Fruit fly (Drosophila melanogaster) whole organism, embryonic: Measurements from ENCODE around the gene CG12194.

Experiments used
- Atf-2 ChIP-seq: fragments of 200-800 bp; sonication (Bioruptor generic); optimal IDR thresholded peaks from 2 replicates; lab custom pipeline; 2016; ENCODE audit warnings: missing biosample characterization, missing genetic modification characterization
- Atf6 ChIP-seq: fragments of 200-800 bp; sonication (Bioruptor generic); IDR thresholded peaks from 2 replicates; pipeline ENCODE4 v1.3.6; 2022; ENCODE audit warnings: missing biosample characterization, missing genetic modification characterization
- B-H1 ChIP-seq: fragments of 200-800 bp; sonication (Bioruptor generic); IDR thresholded peaks from 3 replicates; pipeline ENCODE4 v1.3.6; 2022; ENCODE audit warnings: missing biosample characterization, missing genetic modification characterization
- Blimp-1 ChIP-seq: fragments of 200-800 bp; sonication (Bioruptor generic); optimal IDR thresholded peaks from 3 replicates; lab custom pipeline; 2018; ENCODE audit warnings: missing biosample characterization, missing genetic modification characterization, mild to moderate bottlenecking, moderate library complexity, missing genetic modification reagents
- CG10274 ChIP-seq: fragments of 200-800 bp; sonication (Bioruptor generic); optimal IDR thresholded peaks from 3 replicates; lab custom pipeline; 2017; ENCODE audit warnings: missing biosample characterization, mild to moderate bottlenecking, missing genetic modification characterization
- CG11456 ChIP-seq: fragments of 200-800 bp; sonication (Bioruptor generic); IDR thresholded peaks from 3 replicates; pipeline ENCODE4 v1.3.6; 2022; ENCODE audit warnings: missing biosample characterization, missing genetic modification characterization
- CG11560 ChIP-seq: fragments of 200-800 bp; sonication (Bioruptor generic); IDR thresholded peaks from 3 replicates; pipeline ENCODE4 v1.3.6; 2022; ENCODE audit warnings: missing biosample characterization, missing genetic modification characterization
- CG12104 ChIP-seq: fragments of 200-800 bp; sonication (Bioruptor generic); optimal IDR thresholded peaks from 3 replicates; lab custom pipeline; 2016; ENCODE audit warnings: missing biosample characterization, missing genetic modification characterization
- CG13775 ChIP-seq: fragments of 200-800 bp; sonication (Bioruptor generic); optimal IDR thresholded peaks from 3 replicates; lab custom pipeline; 2017; ENCODE audit warnings: missing biosample characterization, mild to moderate bottlenecking, missing genetic modification characterization
- CG17385 ChIP-seq: fragments of 200-800 bp; sonication (Bioruptor generic); optimal IDR thresholded peaks from 3 replicates; lab custom pipeline; 2018; ENCODE audit warnings: missing biosample characterization, mild to moderate bottlenecking, missing genetic modification characterization
- CG2199 ChIP-seq: fragments of 200-800 bp; sonication (Bioruptor generic); IDR thresholded peaks from 3 replicates; pipeline ENCODE4 v1.3.6; 2022; ENCODE audit warnings: missing biosample characterization, missing genetic modification characterization
- CG32772 ChIP-seq: fragments of 200-800 bp; sonication (Bioruptor generic); IDR thresholded peaks from 2 replicates; pipeline ENCODE4 v1.3.6; 2022; ENCODE audit warnings: missing biosample characterization, missing genetic modification characterization
- CG4617 ChIP-seq: fragments of 200-800 bp; sonication (Bioruptor generic); optimal IDR thresholded peaks from 3 replicates; lab custom pipeline; 2016; ENCODE audit warnings: missing biosample characterization, missing genetic modification characterization, borderline replicate concordance
- CG5180 ChIP-seq: fragments of 200-800 bp; sonication (Bioruptor generic); optimal IDR thresholded peaks from 3 replicates; lab custom pipeline; 2017; ENCODE audit warnings: missing biosample characterization, missing genetic modification characterization, mild to moderate bottlenecking, moderate library complexity, missing genetic modification reagents
- CTCF ChIP-seq: fragments of 200-800 bp; sonication (Bioruptor generic); optimal IDR thresholded peaks from 2 replicates; lab custom pipeline; 2017; ENCODE audit warnings: missing biosample characterization, mild to moderate bottlenecking, missing genetic modification characterization, moderate library complexity
- Chrac-16 ChIP-seq: fragments of 200-800 bp; sonication (Bioruptor generic); optimal IDR thresholded peaks from 3 replicates; lab custom pipeline; 2016; ENCODE audit warnings: missing biosample characterization, missing genetic modification characterization
- Dbx ChIP-seq: fragments of 200-800 bp; sonication (Bioruptor generic); IDR thresholded peaks from 3 replicates; pipeline ENCODE4 v1.3.6; 2022; ENCODE audit warnings: missing biosample characterization, missing genetic modification characterization
- E2f1 ChIP-seq: fragments of 200-800 bp; sonication (Bioruptor generic); IDR thresholded peaks from 2 replicates; pipeline ENCODE4 v1.3.6; 2022; ENCODE audit warnings: missing biosample characterization, missing genetic modification characterization
- Fer3 ChIP-seq: fragments of 200-800 bp; sonication (Bioruptor generic); optimal IDR thresholded peaks from 2 replicates; lab custom pipeline; 2018; ENCODE audit warnings: missing biosample characterization, mild to moderate bottlenecking, missing genetic modification characterization, moderate library complexity
- GATAe ChIP-seq: fragments of 200-800 bp; sonication (Bioruptor generic); conservative IDR thresholded peaks from 2 replicates; pipeline ENCODE4 v1.3.6; 2022; ENCODE audit warnings: missing biosample characterization, missing genetic modification characterization
- HLH54F ChIP-seq: fragments of 200-800 bp; sonication (Bioruptor generic); optimal IDR thresholded peaks from 3 replicates; lab custom pipeline; 2016; ENCODE audit warnings: missing biosample characterization, missing genetic modification characterization
- Lhr ChIP-seq: fragments of 200-800 bp; sonication (Bioruptor generic); optimal IDR thresholded peaks from 3 replicates; lab custom pipeline; 2017; ENCODE audit warnings: mild to moderate bottlenecking, missing biosample characterization, missing genetic modification reagents, missing genetic modification characterization
- Mad ChIP-seq: fragments of 200-800 bp; sonication (Bioruptor generic); optimal IDR thresholded peaks from 2 replicates; lab custom pipeline; 2016; ENCODE audit warnings: missing biosample characterization, missing genetic modification characterization
- Mrtf ChIP-seq: fragments of 200-800 bp; sonication (Bioruptor generic); IDR thresholded peaks from 3 replicates; pipeline ENCODE4 v1.3.6; 2022; ENCODE audit warnings: missing biosample characterization, missing genetic modification characterization
- Myb ChIP-seq: fragments of 200-800 bp; sonication (Bioruptor generic); optimal IDR thresholded peaks from 2 replicates; lab custom pipeline; 2016; ENCODE audit warnings: missing biosample characterization, missing genetic modification characterization
- Side ChIP-seq: fragments of 200-800 bp; sonication (Bioruptor generic); optimal IDR thresholded peaks from 2 replicates; lab custom pipeline; 2016; ENCODE audit warnings: missing biosample characterization, missing genetic modification characterization
- Xrp1 ChIP-seq: fragments of 200-800 bp; sonication (Bioruptor generic); IDR thresholded peaks from 2 replicates; pipeline ENCODE4 v1.3.6; 2022; ENCODE audit warnings: missing biosample characterization, missing genetic modification characterization
- YL-1 ChIP-seq: fragments of 200-800 bp; sonication (Bioruptor generic); optimal IDR thresholded peaks from 3 replicates; lab custom pipeline; 2017; ENCODE audit warnings: missing biosample characterization, mild to moderate bottlenecking, missing genetic modification characterization
- ase ChIP-seq: fragments of 200-800 bp; sonication (Bioruptor generic); IDR thresholded peaks from 3 replicates; pipeline ENCODE4 v1.3.6; 2022; ENCODE audit warnings: missing biosample characterization, missing genetic modification characterization
- ash1 ChIP-seq: fragments of 200-800 bp; sonication (Bioruptor generic); optimal IDR thresholded peaks from 2 replicates; lab custom pipeline; 2018; ENCODE audit warnings: missing biosample characterization, mild to moderate bottlenecking, missing genetic modification characterization
- bab2 ChIP-seq: fragments of 200-800 bp; sonication (Bioruptor generic); optimal IDR thresholded peaks from 2 replicates; lab custom pipeline; 2016; ENCODE audit warnings: missing biosample characterization, missing genetic modification characterization
- bigmax ChIP-seq: fragments of 200-800 bp; sonication (Bioruptor generic); optimal IDR thresholded peaks from 2 replicates; lab custom pipeline; 2018; ENCODE audit warnings: missing biosample characterization, mild to moderate bottlenecking, missing genetic modification characterization
- cg ChIP-seq: fragments of 200-800 bp; sonication (Bioruptor generic); optimal IDR thresholded peaks from 3 replicates; lab custom pipeline; 2019; ENCODE audit warnings: missing biosample characterization, mild to moderate bottlenecking, missing genetic modification characterization, moderate library complexity
- crol ChIP-seq: fragments of 200-800 bp; sonication (Bioruptor generic); IDR thresholded peaks from 2 replicates; pipeline ENCODE4 v1.3.6; 2022; ENCODE audit warnings: missing biosample characterization, missing genetic modification characterization
- danr ChIP-seq: fragments of 200-800 bp; sonication (Bioruptor generic); IDR thresholded peaks from 2 replicates; pipeline ENCODE4 v1.3.6; 2022; ENCODE audit warnings: missing biosample characterization, missing genetic modification characterization
- en ChIP-seq: fragments of 200-800 bp; sonication (Bioruptor generic); optimal IDR thresholded peaks from 2 replicates; lab custom pipeline; 2016; ENCODE audit warnings: missing biosample characterization, missing genetic modification characterization
- eve ChIP-seq, 2 experiments: fragments of >200 bp; optimal IDR thresholded peaks; 2 replicates each; lab custom pipeline; 2017; ENCODE audit warnings: missing biosample characterization in 2 of 2, missing genetic modification characterization in 2 of 2
- fu2 ChIP-seq: fragments of 200-800 bp; sonication (Bioruptor generic); optimal IDR thresholded peaks from 2 replicates; lab custom pipeline; 2016; ENCODE audit warnings: missing biosample characterization, missing genetic modification characterization
- grn ChIP-seq: fragments of 200-800 bp; sonication (Bioruptor generic); optimal IDR thresholded peaks from 3 replicates; lab custom pipeline; 2017; ENCODE audit warnings: missing biosample characterization, missing genetic modification characterization
- nerfin-2 ChIP-seq: fragments of 200-800 bp; sonication (Bioruptor generic); IDR thresholded peaks from 2 replicates; pipeline ENCODE4 v1.3.6; 2022; ENCODE audit warnings: missing biosample characterization, missing genetic modification characterization; ENCODE audit not compliant: partially characterized antibody
- row ChIP-seq: fragments of 200-800 bp; sonication (Bioruptor generic); IDR thresholded peaks from 3 replicates; pipeline ENCODE4 v1.3.6; 2022; ENCODE audit warnings: missing biosample characterization, missing genetic modification characterization
- sqz ChIP-seq: fragments of 200-800 bp; sonication (Bioruptor generic); optimal IDR thresholded peaks from 3 replicates; lab custom pipeline; 2018; ENCODE audit warnings: missing biosample characterization, mild to moderate bottlenecking, missing genetic modification characterization
- sug ChIP-seq: fragments of 200-800 bp; optimal IDR thresholded peaks from 2 replicates; lab custom pipeline; 2019; ENCODE audit warnings: missing biosample characterization, mild to moderate bottlenecking, missing genetic modification characterization, moderate library complexity
- ttk ChIP-seq: fragments of 200-800 bp; sonication (Bioruptor generic); IDR thresholded peaks from 2 replicates; pipeline ENCODE4 v2.1.2; 2022; ENCODE audit warnings: missing biosample characterization, missing genetic modification characterization
- tup ChIP-seq: fragments of 200-800 bp; sonication (Bioruptor generic); optimal IDR thresholded peaks from 2 replicates; lab custom pipeline; 2016; ENCODE audit warnings: missing biosample characterization, mild to moderate bottlenecking, missing genetic modification characterization, moderate library complexity

The CG12194 gene

DNA sequence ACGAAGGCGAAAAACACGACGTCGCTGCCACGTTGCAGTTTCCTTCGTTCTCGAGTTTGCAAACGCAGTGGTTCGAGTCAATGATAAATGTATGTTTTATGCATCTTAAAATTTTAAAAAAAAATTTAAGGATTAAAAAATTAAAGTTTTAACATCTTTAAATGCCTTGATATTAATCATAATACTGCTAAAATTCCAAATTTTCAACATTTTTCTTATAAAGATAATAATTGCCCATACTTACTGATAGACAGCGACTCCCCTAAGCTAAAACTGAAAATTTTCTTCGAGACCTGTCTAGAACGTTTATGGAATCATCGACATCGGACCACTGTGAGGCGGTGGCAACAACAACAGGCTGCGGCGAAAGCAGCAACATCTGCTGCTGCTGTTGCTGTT lies 16.8 kb upstream of the CG12194 start (continued):
- TF ChIP-seq bab2 (GFP tag; lab: Kevin White, UChicago) (peak; percentile 3), Mrtf (GFP tag; lab: Robert Waterston, UW) (peak; percentile 55; the same call in 1 of the 3 replicates), Myb (GFP tag; lab: Kevin White, UChicago) (peak; percentile 2), ash1 (GFP tag; lab: Kevin White, UChicago) (no peak), tup (GFP tag; lab: Kevin White, UChicago) (no peak), YL-1 (GFP tag; lab: Kevin White, UChicago) (no peak), nerfin-2 (no peak), cg (no peak), CG13775 (peak; percentile 21), en (no peak), sqz (peak; percentile 50), CG4617 (no peak), Atf-2 (GFP tag; lab: Kevin White, UChicago) (peak; percentile 51), CG5180 (peak; percentile 44), CG32772 (GFP tag; lab: Robert Waterston, UW) (peak; percentile 55; the same call in 1 of the 2 replicates), CG11560 (tag; lab: Robert Waterston, UW) (peak; percentile 38; the same call in 1 of the 3 replicates), sug (tag; lab: Kevin White, UChicago) (peak; percentile 50), Blimp-1 (peak; percentile 55), Xrp1 (GFP tag; lab: Robert Waterston, UW) (peak; percentile 77), Chrac-16 (GFP tag; lab: Kevin White, UChicago) (peak; percentile 20), Side (GFP tag; lab: Kevin White, UChicago) (no peak), E2f1 (GFP tag; lab: Robert Waterston, UW) (peak; percentile 61; the same call in 1 of the 2 replicates), CG12104 (GFP tag; lab: Kevin White, UChicago) (no peak), danr (GFP tag; lab: Robert Waterston, UW) (0 out of 2 replicates have a peak, but pooled peaks have one; percentile 28), Dbx (GFP tag; lab: Robert Waterston, UW) (peak; percentile 79), ase (0 out of 3 replicates have a peak, but pooled peaks have one; percentile 31), Mad (peak; percentile 33), grn (GFP tag; lab: Kevin White, UChicago) (no peak), Lhr (GFP tag; lab: Kevin White, UChicago) (no peak), ttk (peak; percentile 30; the same call in 1 of the 2 replicates), CG10274 (GFP tag; lab: Kevin White, UChicago) (peak; percentile 5), eve (GFP tag; optimal IDR thresholded peaks at IDR 0.05; lab: Kevin White, UChicago) (no peak), HLH54F (peak; percentile 36), row (GFP tag; lab: Robert Waterston, UW) (peak; percentile 59), CTCF (GFP tag; lab: Kevin White, UChicago) (peak; percentile 3), Atf6 (GFP tag; lab: Robert Waterston, UW) (peak; percentile 83), CG17385 (GFP tag; lab: Kevin White, UChicago) (peak; percentile 64), GATAe (GFP tag; lab: Robert Waterston, UW) (no peak), CG2199 (no peak), B-H1 (GFP tag; lab: Robert Waterston, UW) (peak; percentile 31; the same call in 2 of the 3 replicates), bigmax (no peak), fu2 (no peak), Fer3 (tag; lab: Kevin White, UChicago) (peak; percentile 78), CG11456 (GFP tag; lab: Robert Waterston, UW) (peak; percentile 74), crol (GFP tag; lab: Robert Waterston, UW) (no peak)
